Fruit fly (Drosophila melanogaster): ENCODE measurements around the gene CG13022.
A peak's percentile ranks its signal among the peaks of the same experiment; 100 is the strongest.

Gene CG13022

DNA sequence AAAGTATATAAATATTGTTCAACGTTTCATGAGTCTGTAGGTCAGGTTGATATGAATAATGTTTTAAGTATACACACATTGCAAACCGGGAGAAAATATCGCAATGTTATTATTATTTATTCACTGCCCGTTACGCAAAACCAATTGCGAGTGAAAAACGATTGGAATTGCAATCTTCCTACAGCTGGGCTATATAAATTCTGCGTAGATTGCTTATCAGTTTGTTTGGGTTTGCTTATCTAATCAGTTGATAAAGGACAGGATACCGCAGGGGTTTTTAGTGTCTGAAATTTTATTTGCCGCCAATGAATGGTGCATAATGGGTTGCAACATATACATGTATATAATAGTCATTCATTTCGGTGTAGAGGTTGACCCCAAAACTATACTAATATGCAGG, 45.3 kb upstream of the CG13022 start:
- no peak for TF ChIP-seq CG8301 (tag; optimal IDR thresholded peaks at IDR 0.05)
- TF ChIP-seq CG8159 (tag; optimal IDR thresholded peaks at IDR 0.05), result no peak
- TF ChIP-seq CG13204 (GFP tag; optimal IDR thresholded peaks at IDR 0.05), result no peak
- no peak for TF ChIP-seq CG12605 (GFP tag; IDR thresholded peaks at IDR 0.05)
- TF ChIP-seq Pif1B (GFP tag; optimal IDR thresholded peaks at IDR 0.05), result no peak
- no peak for TF ChIP-seq gl (tag; optimal IDR thresholded peaks at IDR 0.05)
- no peak for TF ChIP-seq CG14655 (GFP tag; optimal IDR thresholded peaks at IDR 0.05)
- TF ChIP-seq CG17806 (tag; optimal IDR thresholded peaks at IDR 0.05), result no peak

DNA sequence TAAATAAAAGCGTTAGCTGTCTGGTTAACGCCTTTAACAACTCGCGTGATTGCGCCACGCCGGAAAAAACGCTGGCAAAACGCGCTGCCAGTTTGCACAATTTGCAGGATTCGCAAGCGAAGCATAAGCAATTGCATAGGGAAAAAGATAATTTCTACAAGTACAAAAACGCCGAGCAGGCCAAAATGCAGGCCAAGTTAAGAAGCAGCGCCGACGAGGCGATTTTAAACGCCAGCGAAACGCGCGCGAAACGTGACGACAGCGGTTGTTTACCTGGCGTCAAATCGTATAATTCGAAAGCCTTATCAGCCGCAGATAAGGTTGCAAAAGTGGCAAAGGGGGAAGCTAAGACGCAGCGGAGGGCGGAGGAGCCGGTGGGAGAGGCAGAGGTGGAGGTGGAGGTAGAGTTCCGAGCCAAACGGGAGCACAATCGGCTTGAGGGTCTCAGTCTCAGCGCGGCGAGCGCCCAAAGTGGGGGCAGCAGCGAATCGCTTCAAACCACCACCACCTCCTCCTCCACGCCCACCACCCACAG, 42.4 kb upstream of the CG13022 start:
- TF ChIP-seq CG4496 (GFP tag; IDR thresholded peaks at IDR 0.05), result 0 out of 3 replicates have a peak, but pooled peaks have one; percentile 9
- TF ChIP-seq EcR (GFP tag; optimal IDR thresholded peaks at IDR 0.05), result peak; percentile 27
- TF ChIP-seq Pif1A (GFP tag; optimal IDR thresholded peaks at IDR 0.05), result no peak
- TF ChIP-seq Snoo (tag; optimal IDR thresholded peaks at IDR 0.05), result no peak
- TF ChIP-seq CG13204 (GFP tag; optimal IDR thresholded peaks at IDR 0.05), result no peak
- TF ChIP-seq CG34367 (tag; optimal IDR thresholded peaks at IDR 0.05), result no peak

dm6 chr3L:16978406-16978805, 39.7 kb upstream of the CG13022 start:
- TF ChIP-seq CG13204 (GFP tag; optimal IDR thresholded peaks at IDR 0.05) (no peak), gl (tag; optimal IDR thresholded peaks at IDR 0.05) (no peak), CG14655 (GFP tag; optimal IDR thresholded peaks at IDR 0.05) (no peak), CG32121 (GFP tag; IDR thresholded peaks at IDR 0.05) (no peak), CG10348 (GFP tag; IDR thresholded peaks at IDR 0.05) (no peak), CG17806 (tag; optimal IDR thresholded peaks at IDR 0.05) (no peak), D1 (tag; optimal IDR thresholded peaks at IDR 0.05) (no peak), rn (GFP tag; IDR thresholded peaks at IDR 0.05) (no peak), CG15710 (tag; optimal IDR thresholded peaks at IDR 0.05) (no peak), CG9948 (tag; optimal IDR thresholded peaks at IDR 0.05) (no peak), Pif1B (GFP tag; optimal IDR thresholded peaks at IDR 0.05) (no peak), EcR (GFP tag; optimal IDR thresholded peaks at IDR 0.05) (no peak), CG4496 (GFP tag; IDR thresholded peaks at IDR 0.05) (no peak), fd96Ca (GFP tag; IDR thresholded peaks at IDR 0.05) (no peak)

DNA sequence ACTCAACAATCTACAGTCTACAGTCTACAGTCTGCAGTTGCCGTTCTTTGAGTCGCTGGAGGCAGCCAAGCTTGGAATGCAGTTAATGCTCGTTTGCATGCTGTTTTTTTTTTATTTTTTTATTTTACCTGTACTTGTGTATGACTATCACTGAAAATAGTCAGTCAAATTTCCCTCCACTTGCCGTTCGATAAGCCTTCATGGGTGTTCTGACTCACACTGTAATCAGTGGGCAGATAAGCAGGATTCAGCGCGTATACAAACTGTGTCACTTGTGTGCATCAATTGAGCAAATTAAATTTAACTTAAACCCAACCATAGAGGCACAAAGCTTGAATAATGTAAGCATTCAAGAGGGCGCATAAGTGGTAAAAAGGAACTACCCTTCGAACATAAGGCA, 38.6 kb upstream of the CG13022 start:
- TF ChIP-seq Ets98B (GFP tag; IDR thresholded peaks at IDR 0.05) (no peak), CG12605 (GFP tag; IDR thresholded peaks at IDR 0.05) (no peak), CG17806 (tag; optimal IDR thresholded peaks at IDR 0.05) (no peak), gl (tag; optimal IDR thresholded peaks at IDR 0.05) (no peak), Pif1B (GFP tag; optimal IDR thresholded peaks at IDR 0.05) (no peak), CG13204 (GFP tag; optimal IDR thresholded peaks at IDR 0.05) (no peak), CG14655 (GFP tag; optimal IDR thresholded peaks at IDR 0.05) (no peak), CG15710 (tag; optimal IDR thresholded peaks at IDR 0.05) (no peak), CG8159 (tag; optimal IDR thresholded peaks at IDR 0.05) (no peak), CG10348 (GFP tag; IDR thresholded peaks at IDR 0.05) (no peak), fd96Ca (GFP tag; IDR thresholded peaks at IDR 0.05) (no peak), CG9948 (tag; optimal IDR thresholded peaks at IDR 0.05) (no peak), D1 (tag; optimal IDR thresholded peaks at IDR 0.05) (no peak)

DNA sequence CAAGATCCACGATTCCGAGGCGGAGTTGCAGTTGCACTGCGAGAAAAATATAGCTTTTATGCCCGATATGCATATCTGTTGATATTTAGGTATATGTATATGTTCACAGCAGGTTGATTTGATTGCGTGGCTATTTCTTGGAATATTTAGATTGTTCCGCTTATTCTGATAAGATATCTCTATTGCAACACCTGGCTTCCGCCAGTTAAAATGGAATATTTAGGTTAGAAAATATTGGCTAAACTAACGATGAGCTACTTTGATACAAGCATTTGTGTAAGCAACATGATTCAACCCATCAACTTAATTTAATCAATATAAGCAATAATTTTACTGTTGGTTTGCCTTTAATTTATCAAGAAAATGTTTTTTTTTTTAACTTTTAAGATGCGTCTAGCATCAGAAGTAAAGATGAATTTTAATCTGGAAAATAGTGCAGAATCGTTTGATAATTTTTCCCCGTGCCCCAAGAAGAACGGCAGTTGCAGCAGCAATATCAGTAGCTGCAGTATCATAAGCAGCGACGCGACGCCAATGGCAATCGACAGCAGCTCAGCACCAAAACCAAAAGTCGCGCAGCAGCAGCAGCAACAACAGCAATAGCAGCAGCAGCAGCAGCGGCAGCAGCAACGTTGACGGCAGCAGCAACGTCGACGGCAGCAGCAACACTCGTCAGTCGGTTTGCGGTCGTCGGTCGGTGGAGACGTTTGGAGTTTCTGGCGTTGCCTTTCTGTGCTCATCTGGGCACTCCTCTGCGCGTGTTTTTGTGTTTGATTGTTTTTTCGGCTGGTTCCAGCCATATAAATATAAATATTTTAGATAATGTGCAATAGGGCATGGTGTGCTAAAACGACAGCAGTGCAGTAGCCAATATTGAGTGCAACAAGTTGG, 37.1 kb upstream of the CG13022 start:
- TF ChIP-seq CG17806 (tag; optimal IDR thresholded peaks at IDR 0.05) (peak; percentile 44), CG10348 (GFP tag; IDR thresholded peaks at IDR 0.05) (no peak), Ets98B (GFP tag; IDR thresholded peaks at IDR 0.05) (peak; percentile 35), EcR (GFP tag; optimal IDR thresholded peaks at IDR 0.05) (peak; percentile 21), rn (GFP tag; IDR thresholded peaks at IDR 0.05) (no peak), D1 (tag; optimal IDR thresholded peaks at IDR 0.05) (peak; percentile 40), CG14655 (GFP tag; optimal IDR thresholded peaks at IDR 0.05) (peak; percentile 91), Pif1B (GFP tag; optimal IDR thresholded peaks at IDR 0.05) (peak; percentile 38), CG8301 (tag; optimal IDR thresholded peaks at IDR 0.05) (peak; percentile 76), CG12605 (GFP tag; IDR thresholded peaks at IDR 0.05) (no peak), fd96Ca (GFP tag; IDR thresholded peaks at IDR 0.05) (peak; percentile 61; the same call in 2 of the 3 replicates), CG8159 (tag; optimal IDR thresholded peaks at IDR 0.05) (peak; percentile 82), gl (tag; optimal IDR thresholded peaks at IDR 0.05) (no peak), CG32121 (GFP tag; IDR thresholded peaks at IDR 0.05) (no peak), CG34367 (tag; optimal IDR thresholded peaks at IDR 0.05) (peak; percentile 63), Snoo (tag; optimal IDR thresholded peaks at IDR 0.05) (peak; percentile 54), CG15710 (tag; optimal IDR thresholded peaks at IDR 0.05) (peak; percentile 72), CG4496 (GFP tag; IDR thresholded peaks at IDR 0.05) (peak; percentile 61), CG13204 (GFP tag; optimal IDR thresholded peaks at IDR 0.05) (peak; percentile 41), Pif1A (GFP tag; optimal IDR thresholded peaks at IDR 0.05) (peak; percentile 67), CG9948 (tag; optimal IDR thresholded peaks at IDR 0.05) (peak; percentile 58)

DNA sequence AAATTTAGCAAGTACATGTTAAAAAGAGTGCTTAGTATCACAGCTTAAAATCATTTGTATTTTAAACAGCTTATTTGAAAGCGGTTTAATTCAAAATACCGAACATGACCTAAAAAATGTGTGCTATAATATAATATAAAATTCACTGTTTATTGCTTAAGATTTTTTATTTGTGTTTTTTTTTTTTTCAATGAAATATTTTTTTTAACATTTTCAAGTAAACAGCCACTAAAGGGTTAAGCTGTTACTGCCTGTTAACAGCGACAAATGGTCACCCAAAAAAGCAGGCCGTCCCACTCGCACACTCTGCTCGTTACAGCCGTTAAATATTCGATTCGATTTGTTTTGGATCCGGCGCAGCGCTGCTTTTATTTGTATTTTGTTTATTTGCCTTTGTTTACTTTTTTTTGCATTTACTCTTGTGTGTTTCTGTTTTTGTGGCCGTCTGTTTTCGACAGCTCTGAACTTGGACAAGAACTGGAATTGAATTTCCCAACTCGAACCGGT, 35.9 kb upstream of the CG13022 start:
- TF ChIP-seq Pif1B (GFP tag; optimal IDR thresholded peaks at IDR 0.05) (no peak), CG14655 (GFP tag; optimal IDR thresholded peaks at IDR 0.05) (no peak), rn (GFP tag; IDR thresholded peaks at IDR 0.05) (no peak), CG8159 (tag; optimal IDR thresholded peaks at IDR 0.05) (peak; percentile 62), Snoo (tag; optimal IDR thresholded peaks at IDR 0.05) (peak; percentile 43), fd96Ca (GFP tag; IDR thresholded peaks at IDR 0.05) (0 out of 3 replicates have a peak, but pooled peaks have one; percentile 35), CG32121 (GFP tag; IDR thresholded peaks at IDR 0.05) (0 out of 2 replicates have a peak, but pooled peaks have one; percentile 5), D1 (tag; optimal IDR thresholded peaks at IDR 0.05) (no peak), gl (tag; optimal IDR thresholded peaks at IDR 0.05) (peak; percentile 38), CG13204 (GFP tag; optimal IDR thresholded peaks at IDR 0.05) (no peak), CG10348 (GFP tag; IDR thresholded peaks at IDR 0.05) (no peak), Ets98B (GFP tag; IDR thresholded peaks at IDR 0.05) (no peak; the same call in 1 of the 2 replicates), CG9948 (tag; optimal IDR thresholded peaks at IDR 0.05) (peak; percentile 46), CG17806 (tag; optimal IDR thresholded peaks at IDR 0.05) (peak; percentile 23), CG4496 (GFP tag; IDR thresholded peaks at IDR 0.05) (no peak; the same call in 1 of the 3 replicates), CG8301 (tag; optimal IDR thresholded peaks at IDR 0.05) (peak; percentile 18), CG15710 (tag; optimal IDR thresholded peaks at IDR 0.05) (peak; percentile 13), CG12605 (GFP tag; IDR thresholded peaks at IDR 0.05) (peak; percentile 60), Pif1A (GFP tag; optimal IDR thresholded peaks at IDR 0.05) (peak; percentile 20), CG34367 (tag; optimal IDR thresholded peaks at IDR 0.05) (no peak), EcR (GFP tag; optimal IDR thresholded peaks at IDR 0.05) (no peak)
